Fruit fly (Drosophila melanogaster) whole organism, wandering third instar larva: ENCODE measurements around the gene Prestin.

Experiments used
- Abd-B ChIP-seq: fragments of >200 bp; optimal IDR thresholded peaks from 2 replicates; lab custom pipeline; 2017; ENCODE audit warnings: missing biosample characterization, missing genetic modification characterization
- CG32264 ChIP-seq: fragments of 200-800 bp; sonication (Bioruptor generic); optimal IDR thresholded peaks from 2 replicates; lab custom pipeline; 2016; ENCODE audit warnings: missing biosample characterization, missing genetic modification characterization
- CG9705 ChIP-seq: fragments of 200-800 bp; sonication (Bioruptor generic); optimal IDR thresholded peaks from 2 replicates; lab custom pipeline; 2018; ENCODE audit warnings: missing biosample characterization, mild to moderate bottlenecking, missing genetic modification characterization
- CrebA ChIP-seq: fragments of 200-800 bp; sonication (Bioruptor generic); optimal IDR thresholded peaks from 2 replicates; lab custom pipeline; 2016; ENCODE audit warnings: missing biosample characterization, mild to moderate bottlenecking, missing genetic modification characterization, borderline replicate concordance
- Dfd ChIP-seq: fragments of >200 bp; optimal IDR thresholded peaks from 2 replicates; lab custom pipeline; 2017; ENCODE audit warnings: missing biosample characterization, missing genetic modification characterization
- Dif ChIP-seq: fragments of 200-275, 200-300 bp; sonication (Bioruptor generic); optimal IDR thresholded peaks from 2 replicates; lab custom pipeline; 2018; ENCODE audit warnings: missing biosample characterization, missing genetic modification characterization; ENCODE audit not compliant: partially characterized antibody
- GATAd ChIP-seq: sonication (Bioruptor generic); optimal IDR thresholded peaks from 2 replicates; lab custom pipeline; 2016; ENCODE audit warnings: missing biosample characterization, missing genetic modification characterization
- HLH106 ChIP-seq: fragments of 200-800 bp; optimal IDR thresholded peaks from 3 replicates; lab custom pipeline; 2019; ENCODE audit warnings: missing biosample characterization, mild to moderate bottlenecking, missing genetic modification characterization, moderate library complexity
- Hnf4 ChIP-seq: fragments of 200-800 bp; sonication (Bioruptor generic); optimal IDR thresholded peaks from 2 replicates; lab custom pipeline; 2016; ENCODE audit warnings: missing biosample characterization, mild to moderate bottlenecking, missing genetic modification characterization
- Hr78 ChIP-seq: fragments of >200 bp; optimal IDR thresholded peaks from 2 replicates; lab custom pipeline; 2017; ENCODE audit warnings: missing biosample characterization, missing genetic modification characterization
- Hr83 ChIP-seq: fragments of 200-300 bp; sonication (Bioruptor generic); optimal IDR thresholded peaks from 2 replicates; lab custom pipeline; 2016; ENCODE audit warnings: missing biosample characterization, mild to moderate bottlenecking, missing genetic modification characterization, moderate library complexity; ENCODE audit not compliant: poor library complexity, severe bottlenecking
- Jra ChIP-seq: sonication (Bioruptor generic); optimal IDR thresholded peaks from 2 replicates; lab custom pipeline; 2016; ENCODE audit warnings: missing biosample characterization, missing genetic modification characterization
- Mio ChIP-seq: sonication (Bioruptor generic); optimal IDR thresholded peaks from 2 replicates; lab custom pipeline; 2016; ENCODE audit warnings: missing biosample characterization, missing genetic modification characterization
- N ChIP-seq: fragments of >200 bp; optimal IDR thresholded peaks from 2 replicates; lab custom pipeline; 2018; ENCODE audit warnings: missing biosample characterization, missing external identifiers, missing genetic modification characterization
- OdsH ChIP-seq: fragments of 200-800 bp; sonication (Bioruptor generic); optimal IDR thresholded peaks from 2 replicates; lab custom pipeline; 2016; ENCODE audit warnings: missing biosample characterization, mild to moderate bottlenecking, missing genetic modification characterization
- Rel ChIP-seq, 2 experiments: fragments of 200-800 bp; sonication (Bioruptor generic) in 1 of 2; optimal IDR thresholded peaks; 2 replicates in 1 of 2; 3 replicates in 1 of 2; lab custom pipeline; 2016 to 2019; ENCODE audit warnings: mild to moderate bottlenecking in 2 of 2, missing biosample characterization in 2 of 2, missing genetic modification characterization in 2 of 2, moderate library complexity in 1 of 2
- brk ChIP-seq: fragments of 200-800 bp; sonication (Bioruptor generic); optimal IDR thresholded peaks from 2 replicates; lab custom pipeline; 2016; ENCODE audit warnings: missing biosample characterization, mild to moderate bottlenecking, missing genetic modification characterization
- dl ChIP-seq, 2 experiments: fragments of 175-275, 200-275 bp in 1 of 2; fragments of 200-275 bp in 1 of 2; sonication (Bioruptor generic); optimal IDR thresholded peaks; lab custom pipeline; 2018; ENCODE audit warnings: mild to moderate bottlenecking in 2 of 2, missing biosample characterization in 2 of 2, missing genetic modification characterization in 2 of 2, moderate library complexity in 2 of 2; ENCODE audit not compliant: partially characterized antibody in 2 of 2, insufficient read depth in 1 of 2
- dmrt93B ChIP-seq: fragments of 200-800 bp; sonication (Bioruptor generic); optimal IDR thresholded peaks from 2 replicates; lab custom pipeline; 2018; ENCODE audit warnings: missing biosample characterization, mild to moderate bottlenecking, missing genetic modification characterization
- dsf ChIP-seq: sonication (Bioruptor generic); optimal IDR thresholded peaks from 2 replicates; lab custom pipeline; 2016; ENCODE audit warnings: missing biosample characterization, missing genetic modification characterization, borderline replicate concordance
- ey ChIP-seq: fragments of 200-800 bp; sonication (Bioruptor generic); optimal IDR thresholded peaks from 2 replicates; lab custom pipeline; 2016; ENCODE audit warnings: missing biosample characterization, missing genetic modification characterization
- foxo ChIP-seq, 2 experiments: fragments of 200-800 bp; sonication (Bioruptor generic); optimal IDR thresholded peaks; 2 replicates in 1 of 2; 3 replicates in 1 of 2; lab custom pipeline; 2016 to 2017; ENCODE audit warnings: missing biosample characterization in 2 of 2, missing genetic modification characterization in 2 of 2
- fru ChIP-seq: fragments of 200-800 bp; sonication (Bioruptor generic); optimal IDR thresholded peaks from 3 replicates; lab custom pipeline; 2016; ENCODE audit warnings: missing biosample characterization, mild to moderate bottlenecking, missing genetic modification characterization
- h ChIP-seq: fragments of 200-800 bp; sonication (Bioruptor generic); optimal IDR thresholded peaks from 3 replicates; lab custom pipeline; 2016; ENCODE audit warnings: missing biosample characterization, mild to moderate bottlenecking, missing genetic modification characterization
- jim ChIP-seq: fragments of 175-275, 200-325 bp; sonication (Bioruptor generic); optimal IDR thresholded peaks from 2 replicates; lab custom pipeline; 2016; ENCODE audit warnings: missing biosample characterization, mild to moderate bottlenecking, missing genetic modification characterization
- lola ChIP-seq: fragments of >200 bp; optimal IDR thresholded peaks from 2 replicates; lab custom pipeline; 2017; ENCODE audit warnings: missing biosample characterization, missing genetic modification characterization
- pan ChIP-seq: fragments of >200 bp; optimal IDR thresholded peaks from 2 replicates; lab custom pipeline; 2017
- psq ChIP-seq: fragments of 200-800 bp; sonication (Bioruptor generic); optimal IDR thresholded peaks from 3 replicates; lab custom pipeline; 2017; ENCODE audit warnings: missing biosample characterization, mild to moderate bottlenecking, missing genetic modification characterization, moderate library complexity
- rgr ChIP-seq: fragments of 200-800 bp; sonication (Bioruptor generic); optimal IDR thresholded peaks from 3 replicates; lab custom pipeline; 2016; ENCODE audit warnings: missing biosample characterization, mild to moderate bottlenecking, missing genetic modification characterization
- sage ChIP-seq: fragments of 200-800 bp; sonication (Bioruptor generic); optimal IDR thresholded peaks from 2 replicates; lab custom pipeline; 2016; ENCODE audit warnings: missing biosample characterization, mild to moderate bottlenecking, missing genetic modification characterization
- sv ChIP-seq: fragments of 200-800 bp; sonication (Bioruptor generic); optimal IDR thresholded peaks from 3 replicates; lab custom pipeline; 2016; ENCODE audit warnings: missing biosample characterization, missing genetic modification characterization
- tai ChIP-seq: sonication (Bioruptor generic); optimal IDR thresholded peaks from 2 replicates; lab custom pipeline; 2016; ENCODE audit warnings: missing biosample characterization, missing genetic modification characterization
- usp ChIP-seq: fragments of >200 bp; optimal IDR thresholded peaks from 2 replicates; lab custom pipeline; 2017; ENCODE audit warnings: missing biosample characterization, missing genetic modification characterization
- woc ChIP-seq: sonication (Bioruptor generic); optimal IDR thresholded peaks from 2 replicates; lab custom pipeline; 2016; ENCODE audit warnings: missing biosample characterization, mild to moderate bottlenecking, missing genetic modification characterization

Prestin gene

dm6 chr3L:17933788-17934318, 26.2 kb upstream of the Prestin start:
- TF ChIP-seq Hnf4 (GFP tag; lab: Kevin White, UChicago) (no peak), pan (no peak), rgr (GFP tag; lab: Kevin White, UChicago) (no peak), Rel (GFP tag; optimal IDR thresholded peaks at IDR 0.05; lab: Kevin White, UChicago) (no peak), Rel (tag; optimal IDR thresholded peaks at IDR 0.05; lab: Kevin White, UChicago) (peak; percentile 51), dmrt93B (GFP tag; lab: Kevin White, UChicago) (no peak), CrebA (GFP tag; lab: Kevin White, UChicago) (no peak), Abd-B (GFP tag; lab: Kevin White, UChicago) (no peak)

dm6 chr3L:17933065-17933464, 25.5 kb upstream of the Prestin start:
- TF ChIP-seq sage, result no peak
- TF ChIP-seq CG32264 (GFP tag; lab: Kevin White, UChicago), result no peak
- no peak for TF ChIP-seq Dfd
- TF ChIP-seq Jra (GFP tag; lab: Kevin White, UChicago), result no peak
- TF ChIP-seq N (GFP tag; lab: Kevin White, UChicago), result no peak
- no peak for TF ChIP-seq CG9705 (GFP tag; lab: Kevin White, UChicago)
- no peak for TF ChIP-seq pan
- TF ChIP-seq, all 38 proteins: peak for 0

- TF ChIP-seq HLH106 (tag; lab: Kevin White, UChicago) (no peak), usp (GFP tag; lab: Kevin White, UChicago) (no peak)
Observed at dm6 chr3L:17931887-17932286, 24.3 kb upstream of the Prestin start.

- TF ChIP-seq lola (GFP tag; lab: Kevin White, UChicago) (no peak), Dif (no peak), CG32264 (GFP tag; lab: Kevin White, UChicago) (no peak), tai (GFP tag; lab: Kevin White, UChicago) (no peak), sv (GFP tag; lab: Kevin White, UChicago) (no peak), Hr78 (no peak), fru (GFP tag; lab: Kevin White, UChicago) (no peak), CrebA (GFP tag; lab: Kevin White, UChicago) (no peak), woc (no peak), foxo (GFP tag; optimal IDR thresholded peaks at IDR 0.05; lab: Kevin White, UChicago) (no peak), dsf (GFP tag; lab: Kevin White, UChicago) (no peak), brk (GFP tag; lab: Kevin White, UChicago) (no peak), N (GFP tag; lab: Kevin White, UChicago) (no peak), Jra (GFP tag; lab: Kevin White, UChicago) (no peak), Mio (GFP tag; lab: Kevin White, UChicago) (no peak), sage (no peak), ey (GFP tag; lab: Kevin White, UChicago) (no peak)
Observed at dm6 chr3L:17929697-17930581, 22.3 kb upstream of the Prestin start.

DNA sequence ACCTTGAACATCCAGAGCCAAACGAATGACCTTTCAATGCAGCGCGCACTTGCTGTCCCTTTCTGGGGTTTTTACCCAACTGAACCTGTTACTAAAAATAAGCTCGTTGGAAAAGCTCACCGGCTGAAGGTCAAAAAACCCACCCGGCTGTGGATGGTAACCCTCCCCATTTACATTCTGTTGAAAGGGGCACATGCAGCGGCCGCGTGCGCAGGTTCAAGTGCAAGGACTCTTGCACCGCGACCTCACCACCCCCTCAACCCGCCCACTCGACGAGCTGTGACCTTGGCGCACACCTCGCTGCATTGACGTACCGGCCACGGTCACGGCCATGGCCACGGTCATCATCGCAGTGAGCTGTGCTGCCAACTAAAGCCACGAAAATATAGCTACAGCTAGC, 20.5 kb upstream of the Prestin start:
- no peak for TF ChIP-seq jim
- TF ChIP-seq, all 38 proteins: peak for 0

dm6 chr3L:17926575-17927276, 19.1 kb upstream of the Prestin start:
- no peak for TF ChIP-seq lola (GFP tag; lab: Kevin White, UChicago)
- peak; percentile 20 for TF ChIP-seq psq
- no peak for TF ChIP-seq woc
- TF ChIP-seq rgr (GFP tag; lab: Kevin White, UChicago), result peak; percentile 8
- peak in 1 of 2 experiments; percentile 14 for TF ChIP-seq foxo (GFP tag; optimal IDR thresholded peaks at IDR 0.05; lab: Kevin White, UChicago)
- peak; percentile 12 for TF ChIP-seq dmrt93B (GFP tag; lab: Kevin White, UChicago)
- TF ChIP-seq OdsH, result peak; percentile 30
- TF ChIP-seq fru (GFP tag; lab: Kevin White, UChicago), result peak; percentile 28
- TF ChIP-seq N (GFP tag; lab: Kevin White, UChicago), result no peak
- TF ChIP-seq Rel (GFP tag; optimal IDR thresholded peaks at IDR 0.05; lab: Kevin White, UChicago), result no peak
- peak; percentile 93 for TF ChIP-seq Rel (tag; optimal IDR thresholded peaks at IDR 0.05; lab: Kevin White, UChicago)
- TF ChIP-seq CrebA (GFP tag; lab: Kevin White, UChicago), result no peak
- no peak for TF ChIP-seq CG9705 (GFP tag; lab: Kevin White, UChicago)
- TF ChIP-seq sv (GFP tag; lab: Kevin White, UChicago), result no peak
- no peak for TF ChIP-seq dl (GFP tag; optimal IDR thresholded peaks at IDR 0.05; lab: Kevin White, UChicago; ENCODE audit: insufficient read depth in 1 of 2, partially characterized antibody in 2 of 2)
- no peak for TF ChIP-seq Hnf4 (GFP tag; lab: Kevin White, UChicago)
- TF ChIP-seq Hr83, result no peak
- TF ChIP-seq h, result peak; percentile 23
- TF ChIP-seq CG32264 (GFP tag; lab: Kevin White, UChicago), result no peak
- peak; percentile 9 for TF ChIP-seq ey (GFP tag; lab: Kevin White, UChicago)
- no peak for TF ChIP-seq GATAd (GFP tag; lab: Kevin White, UChicago)
